Worm (Caenorhabditis elegans): ENCODE results near the gene Y73B6BL.31.

The Y73B6BL.31 gene

ce11 chrIV:6431582-6431981 lies 10.1 kb upstream of the Y73B6BL.31 start, which contains the start of gene acp-7:
Gene acp-7 (minus strand): TSS chrIV:6431682.
- TF ChIP-seq him-1 (tag; optimal IDR thresholded peaks at IDR 0.05) (no peak), W03F9.2 (tag; optimal IDR thresholded peaks at IDR 0.05) (no peak), dao-5 (tag; optimal IDR thresholded peaks at IDR 0.05) (no peak)

- TF ChIP-seq him-1 (tag; optimal IDR thresholded peaks at IDR 0.05) = no peak
- TF ChIP-seq dao-5 (tag; optimal IDR thresholded peaks at IDR 0.05) = no peak
- no peak for TF ChIP-seq W03F9.2 (tag; optimal IDR thresholded peaks at IDR 0.05)
These were observed 9.3 kb upstream of the Y73B6BL.31 start for ce11 chrIV:6432375-6432774.

- TF ChIP-seq dao-5 (tag; optimal IDR thresholded peaks at IDR 0.05) = no peak
- no peak for TF ChIP-seq him-1 (tag; optimal IDR thresholded peaks at IDR 0.05)
- TF ChIP-seq W03F9.2 (tag; optimal IDR thresholded peaks at IDR 0.05) = peak; percentile 2
These were observed 8.3 kb upstream of the Y73B6BL.31 start for ce11 chrIV:6433424-6433823.

- no peak for TF ChIP-seq W03F9.2 (tag; optimal IDR thresholded peaks at IDR 0.05)
- TF ChIP-seq him-1 (tag; optimal IDR thresholded peaks at IDR 0.05) = no peak
- TF ChIP-seq dao-5 (tag; optimal IDR thresholded peaks at IDR 0.05) = no peak
These were observed 3.6 kb upstream of the Y73B6BL.31 start, which contains the start of gene dlc-5 for ce11 chrIV:6438051-6438450. Gene dlc-5 (plus strand): TSS chrIV:6438204.

ce11 chrIV:6442016-6442618 lies 416 bp downstream of the Y73B6BL.31 start:
- TF ChIP-seq dao-5 (tag; optimal IDR thresholded peaks at IDR 0.05) = no peak
- TF ChIP-seq him-1 (tag; optimal IDR thresholded peaks at IDR 0.05) = no peak
- TF ChIP-seq W03F9.2 (tag; optimal IDR thresholded peaks at IDR 0.05) = no peak

ce11 chrIV:6443018-6443417 lies 1.3 kb downstream of the Y73B6BL.31 start:
- TF ChIP-seq W03F9.2 (tag; optimal IDR thresholded peaks at IDR 0.05) (no peak), him-1 (tag; optimal IDR thresholded peaks at IDR 0.05) (no peak), dao-5 (tag; optimal IDR thresholded peaks at IDR 0.05) (no peak)

ce11 chrIV:6457472-6457871 lies 15.8 kb downstream of the Y73B6BL.31 start, which contains the start of gene lgc-10:
Gene lgc-10 (minus strand): TSS chrIV:6457572.
- TF ChIP-seq W03F9.2 (tag; optimal IDR thresholded peaks at IDR 0.05) = no peak
- no peak for TF ChIP-seq dao-5 (tag; optimal IDR thresholded peaks at IDR 0.05)
- TF ChIP-seq him-1 (tag; optimal IDR thresholded peaks at IDR 0.05) = no peak

ce11 chrIV:6460596-6460995 lies 18.9 kb downstream of the Y73B6BL.31 start:
- no peak for TF ChIP-seq him-1 (tag; optimal IDR thresholded peaks at IDR 0.05)
- TF ChIP-seq W03F9.2 (tag; optimal IDR thresholded peaks at IDR 0.05) = no peak
- TF ChIP-seq dao-5 (tag; optimal IDR thresholded peaks at IDR 0.05) = no peak

- TF ChIP-seq him-1 (tag; optimal IDR thresholded peaks at IDR 0.05) = no peak
- TF ChIP-seq W03F9.2 (tag; optimal IDR thresholded peaks at IDR 0.05) = no peak
- no peak for TF ChIP-seq dao-5 (tag; optimal IDR thresholded peaks at IDR 0.05)
These were observed 22.3 kb downstream of the Y73B6BL.31 start, which contains the start of gene acr-25 for ce11 chrIV:6464005-6464404. Gene acr-25 (plus strand): TSS chrIV:6464305.

ce11 chrIV:6471216-6471615 lies 29.5 kb downstream of the Y73B6BL.31 start, which contains the start of gene tmed-13:
Gene tmed-13 (minus strand): TSS chrIV:6471384.
- TF ChIP-seq W03F9.2 (tag; optimal IDR thresholded peaks at IDR 0.05) = no peak
- no peak for TF ChIP-seq dao-5 (tag; optimal IDR thresholded peaks at IDR 0.05)

- TF ChIP-seq dao-5 (tag; optimal IDR thresholded peaks at IDR 0.05) (no peak), W03F9.2 (tag; optimal IDR thresholded peaks at IDR 0.05) (no peak), him-1 (tag; optimal IDR thresholded peaks at IDR 0.05) (no peak)
These were observed 31.4 kb downstream of the Y73B6BL.31 start, which contains the start of gene Y73B6BL.27 for ce11 chrIV:6473140-6473539. Gene Y73B6BL.27 (minus strand): TSS chrIV:6473240.

ce11 chrIV:6474751-6475150 lies 33.0 kb downstream of the Y73B6BL.31 start:
- TF ChIP-seq dao-5 (tag; optimal IDR thresholded peaks at IDR 0.05) = no peak
- TF ChIP-seq him-1 (tag; optimal IDR thresholded peaks at IDR 0.05) = no peak
- no peak for TF ChIP-seq W03F9.2 (tag; optimal IDR thresholded peaks at IDR 0.05)

- TF ChIP-seq dao-5 (tag; optimal IDR thresholded peaks at IDR 0.05) (no peak), W03F9.2 (tag; optimal IDR thresholded peaks at IDR 0.05) (no peak), him-1 (tag; optimal IDR thresholded peaks at IDR 0.05) (no peak)
These were observed 38.5 kb downstream of the Y73B6BL.31 start, which contains the start of gene tyr-6 for ce11 chrIV:6480221-6480620. Gene tyr-6 (plus strand): TSS chrIV:6480521.

ce11 chrIV:6480978-6481377 lies 39.3 kb downstream of the Y73B6BL.31 start:
- TF ChIP-seq him-1 (tag; optimal IDR thresholded peaks at IDR 0.05) (no peak), W03F9.2 (tag; optimal IDR thresholded peaks at IDR 0.05) (peak; percentile 62), dao-5 (tag; optimal IDR thresholded peaks at IDR 0.05) (peak; percentile 61)

- TF ChIP-seq W03F9.2 (tag; optimal IDR thresholded peaks at IDR 0.05) (no peak), him-1 (tag; optimal IDR thresholded peaks at IDR 0.05) (no peak), dao-5 (tag; optimal IDR thresholded peaks at IDR 0.05) (no peak)
These were observed 45.3 kb downstream of the Y73B6BL.31 start, which contains the start of gene Y73B6BL.37 for ce11 chrIV:6487047-6487446. Gene Y73B6BL.37 (plus strand): TSS chrIV:6487347.
